Fruit fly (Drosophila melanogaster): ENCODE results near the gene Rbsn-5.

Gene Rbsn-5

DNA sequence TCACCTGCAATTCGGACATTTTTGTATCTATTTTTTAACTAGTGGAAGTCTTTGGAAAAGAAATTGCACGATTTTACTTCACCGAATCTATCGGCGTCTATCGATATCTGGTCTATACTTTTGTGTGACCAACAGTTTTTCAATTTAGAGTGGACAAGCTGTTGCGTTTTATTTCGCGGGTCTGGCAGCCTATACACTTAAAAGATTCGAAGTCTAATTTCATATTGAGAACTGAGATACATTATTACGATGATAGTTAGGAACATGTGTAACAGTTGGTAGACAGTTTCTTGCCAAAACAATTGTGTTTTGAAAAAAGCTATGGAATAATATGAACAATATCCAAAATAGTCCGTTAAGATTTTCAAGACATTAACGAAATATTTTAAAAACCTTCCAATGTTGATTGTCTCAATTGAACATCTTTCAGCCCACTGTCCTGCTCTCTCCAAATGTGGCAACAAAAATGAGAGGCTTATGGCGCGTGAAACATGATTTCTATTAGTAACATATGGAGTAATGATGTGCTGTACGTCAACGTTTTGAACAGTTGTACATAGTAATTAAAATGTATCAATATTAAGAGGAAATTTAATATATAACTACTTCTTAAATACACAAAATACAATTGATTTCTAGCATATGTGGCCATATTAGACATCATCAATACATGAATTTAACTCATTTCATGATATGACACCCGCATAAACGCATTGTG is 2.8 kb downstream of the Rbsn-5 start, which contains the start of gene Acbp1 (continued):
- TF ChIP-seq Sox100B (GFP tag; optimal IDR thresholded peaks at IDR 0.05) (peak; percentile 97), corto (GFP tag; optimal IDR thresholded peaks at IDR 0.05) (peak; percentile 89), tap (tag; optimal IDR thresholded peaks at IDR 0.05) (peak; percentile 99), hbn (GFP tag; IDR thresholded peaks at IDR 0.05; ENCODE audit: partially characterized antibody) (peak; percentile 62), ara (GFP tag; IDR thresholded peaks at IDR 0.05) (peak; percentile 87; the same call in 1 of the 2 replicates), Ets97D (GFP tag; optimal IDR thresholded peaks at IDR 0.05) (peak; percentile 91), pnt (GFP tag; optimal IDR thresholded peaks at IDR 0.05) (peak; percentile 95), abd-A (tag; optimal IDR thresholded peaks at IDR 0.05) (peak; percentile 93), pum (GFP tag; optimal IDR thresholded peaks at IDR 0.05) (peak; percentile 96), Pdp1 (GFP tag; optimal IDR thresholded peaks at IDR 0.05) (peak; percentile 93 to 94), CG4854 (GFP tag; optimal IDR thresholded peaks at IDR 0.05) (peak; percentile 88), dysf (GFP tag; IDR thresholded peaks at IDR 0.05) (peak; percentile 95), CG1832 (GFP tag; optimal IDR thresholded peaks at IDR 0.05) (no peak), ab (GFP tag; optimal IDR thresholded peaks at IDR 0.05) (peak; percentile 83), knrl (GFP tag; IDR thresholded peaks at IDR 0.05; ENCODE audit: partially characterized antibody) (peak; percentile 77), Chrac-16 (GFP tag; optimal IDR thresholded peaks at IDR 0.05) (peak; percentile 88), Lpt (GFP tag; optimal IDR thresholded peaks at IDR 0.05) (no peak), D (optimal IDR thresholded peaks at IDR 0.05) (no peak), D (GFP tag; optimal IDR thresholded peaks at IDR 0.05) (peak; percentile 95), Rfx (GFP tag; IDR thresholded peaks at IDR 0.05) (peak; percentile 92), Stat92E (GFP tag; optimal IDR thresholded peaks at IDR 0.05) (peak in 1 of 3 experiments; percentile 97), Poxn (GFP tag; IDR thresholded peaks at IDR 0.05) (peak; percentile 81), slp2 (GFP tag; optimal IDR thresholded peaks at IDR 0.05) (peak; percentile 91), Dad (GFP tag; optimal IDR thresholded peaks at IDR 0.05) (peak; percentile 91), zfh1 (GFP tag; IDR thresholded peaks at IDR 0.05) (peak; percentile 91), sim (GFP tag; IDR thresholded peaks at IDR 0.05) (peak; percentile 68), CG12104 (GFP tag; optimal IDR thresholded peaks at IDR 0.05) (peak; percentile 91), CG31365 (tag; optimal IDR thresholded peaks at IDR 0.05) (peak; percentile 93), BEAF-32 (GFP tag; optimal IDR thresholded peaks at IDR 0.05) (peak; percentile 85), Bgb (GFP tag; IDR thresholded peaks at IDR 0.05; ENCODE audit: partially characterized antibody) (peak; percentile 83), CG9932 (GFP tag; IDR thresholded peaks at IDR 0.05) (peak; percentile 96), cwo (GFP tag; optimal IDR thresholded peaks at IDR 0.05) (peak; percentile 97), Hr78 (GFP tag; optimal IDR thresholded peaks at IDR 0.05) (peak in 1 of 2 experiments; percentile 92), CG18476 (GFP tag; optimal IDR thresholded peaks at IDR 0.05) (peak; percentile 94), CG15601 (tag; optimal IDR thresholded peaks at IDR 0.05) (peak; percentile 97), CG9817 (tag; optimal IDR thresholded peaks at IDR 0.05) (peak; percentile 91), gcm2 (GFP tag; optimal IDR thresholded peaks at IDR 0.05) (peak; percentile 82), Asciz (GFP tag; optimal IDR thresholded peaks at IDR 0.05) (peak; percentile 97), ro (GFP tag; IDR thresholded peaks at IDR 0.05) (peak; percentile 77; the same call in 1 of the 2 replicates), Fer2 (tag; optimal IDR thresholded peaks at IDR 0.05) (peak; percentile 93), ap (GFP tag; IDR thresholded peaks at IDR 0.05) (peak; percentile 78), Dref (GFP tag; IDR thresholded peaks at IDR 0.05) (peak; percentile 88), row (GFP tag; IDR thresholded peaks at IDR 0.05) (peak; percentile 97), CG2120 (GFP tag; optimal IDR thresholded peaks at IDR 0.05) (peak; percentile 98), bcd (GFP tag; optimal IDR thresholded peaks at IDR 0.05) (peak; percentile 92), vfl (GFP tag; optimal IDR thresholded peaks at IDR 0.05) (peak; percentile 93), CG34422 (GFP tag; IDR thresholded peaks at IDR 0.05) (peak; percentile 93), CG11085 (GFP tag; IDR thresholded peaks at IDR 0.05) (peak; percentile 86), btn (GFP tag; optimal IDR thresholded peaks at IDR 0.05) (peak; percentile 86)

Data from whole organism, embryonic.